Worm (Caenorhabditis elegans): ENCODE data around the gene acc-1.

acc-1 gene

ce11 chrIV:9633889-9634288, 24.0 kb upstream of the acc-1 start:
- TF ChIP-seq ceh-43 (GFP tag; optimal IDR thresholded peaks at IDR 0.05): no peak
- no peak for TF ChIP-seq ztf-11 (tag; optimal IDR thresholded peaks at IDR 0.05)
- TF ChIP-seq M03D4.4 (tag; optimal IDR thresholded peaks at IDR 0.05): no peak
- no peak for TF ChIP-seq nhr-237 (tag; optimal IDR thresholded peaks at IDR 0.05)
- no peak for TF ChIP-seq zip-8 (tag; optimal IDR thresholded peaks at IDR 0.05)
- TF ChIP-seq ham-2 (GFP tag; optimal IDR thresholded peaks at IDR 0.05): no peak
- no peak for TF ChIP-seq lin-32 (GFP tag; optimal IDR thresholded peaks at IDR 0.05)
- TF ChIP-seq bed-3 (GFP tag; optimal IDR thresholded peaks at IDR 0.05): no peak
- no peak for TF ChIP-seq hlh-1 (tag; optimal IDR thresholded peaks at IDR 0.05)
- no peak for TF ChIP-seq ceh-39 (tag; optimal IDR thresholded peaks at IDR 0.05)
- no peak for TF ChIP-seq sptf-1 (tag; optimal IDR thresholded peaks at IDR 0.05)
- no peak for TF ChIP-seq flh-1 (GFP tag; optimal IDR thresholded peaks at IDR 0.05)

- TF ChIP-seq ham-2 (GFP tag; optimal IDR thresholded peaks at IDR 0.05) (no peak), hlh-1 (tag; optimal IDR thresholded peaks at IDR 0.05) (no peak), nhr-237 (tag; optimal IDR thresholded peaks at IDR 0.05) (no peak), mep-1 (tag; optimal IDR thresholded peaks at IDR 0.05) (no peak), sem-2 (GFP tag; optimal IDR thresholded peaks at IDR 0.05) (no peak), nhr-12 (tag; optimal IDR thresholded peaks at IDR 0.05) (no peak), ztf-11 (tag; optimal IDR thresholded peaks at IDR 0.05) (no peak), drap-1 (GFP tag; optimal IDR thresholded peaks at IDR 0.05) (no peak), tbx-8 (GFP tag; optimal IDR thresholded peaks at IDR 0.05) (no peak), unc-39 (tag; optimal IDR thresholded peaks at IDR 0.05) (no peak), mls-2 (tag; optimal IDR thresholded peaks at IDR 0.05) (no peak), mab-5 (tag; optimal IDR thresholded peaks at IDR 0.05) (no peak), unc-120 (tag; optimal IDR thresholded peaks at IDR 0.05; ENCODE audit: poor library complexity, severe bottlenecking) (no peak), zip-8 (tag; optimal IDR thresholded peaks at IDR 0.05) (no peak), bed-3 (GFP tag; optimal IDR thresholded peaks at IDR 0.05) (no peak), snpc-4 (tag; optimal IDR thresholded peaks at IDR 0.05) (no peak), ceh-43 (GFP tag; optimal IDR thresholded peaks at IDR 0.05) (no peak), lin-32 (GFP tag; optimal IDR thresholded peaks at IDR 0.05) (no peak)
These were observed 23.0 kb upstream of the acc-1 start, which contains the start of gene mca-1 for ce11 chrIV:9634848-9635247. mca-1 (minus strand) TSS chrIV:9634948.

DNA sequence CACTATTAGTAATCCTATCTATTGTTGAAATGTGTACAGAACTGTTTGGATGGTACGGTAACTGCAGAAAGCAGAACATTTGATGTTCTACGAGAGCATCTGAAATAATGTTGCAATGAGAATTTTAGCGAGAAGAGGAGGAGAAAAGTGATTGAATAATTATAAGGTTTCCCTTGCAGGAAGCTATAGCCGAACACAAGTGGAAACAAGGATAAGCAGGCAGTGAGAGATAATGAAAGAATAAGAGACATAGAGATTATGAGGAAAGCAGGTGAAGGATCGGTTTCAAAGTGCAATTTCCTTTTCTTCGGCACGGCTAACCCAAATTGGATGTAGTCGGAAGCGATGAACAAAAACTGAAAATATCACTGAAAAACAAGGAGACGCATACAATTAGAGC, 15.9 kb upstream of the acc-1 start, which contains the start of gene del-2:
TSS of gene del-2 (minus strand) at position 101 of the 400 bp plus-strand sequence.
- TF ChIP-seq ces-1 (GFP tag; optimal IDR thresholded peaks at IDR 0.05) (peak; percentile 26), lsy-2 (tag; optimal IDR thresholded peaks at IDR 0.05) (no peak), ham-2 (GFP tag; optimal IDR thresholded peaks at IDR 0.05) (peak; percentile 26)

- TF ChIP-seq nhr-12 (tag; optimal IDR thresholded peaks at IDR 0.05): no peak
- TF ChIP-seq nhr-2 (tag; optimal IDR thresholded peaks at IDR 0.05): no peak
- no peak for TF ChIP-seq unc-39 (tag; optimal IDR thresholded peaks at IDR 0.05)
- TF ChIP-seq mep-1 (tag; optimal IDR thresholded peaks at IDR 0.05): no peak
- no peak for TF ChIP-seq unc-62 (GFP tag; optimal IDR thresholded peaks at IDR 0.05)
- TF ChIP-seq pha-4 (tag; optimal IDR thresholded peaks at IDR 0.05): no peak
- TF ChIP-seq mab-5 (tag; optimal IDR thresholded peaks at IDR 0.05): no peak
- no peak for TF ChIP-seq mls-2 (tag; optimal IDR thresholded peaks at IDR 0.05)
- no peak for TF ChIP-seq hlh-1 (tag; optimal IDR thresholded peaks at IDR 0.05)
- no peak for TF ChIP-seq unc-120 (tag; optimal IDR thresholded peaks at IDR 0.05; ENCODE audit: poor library complexity, severe bottlenecking)
- TF ChIP-seq ces-1 (GFP tag; optimal IDR thresholded peaks at IDR 0.05): no peak
- no peak for TF ChIP-seq ham-2 (GFP tag; optimal IDR thresholded peaks at IDR 0.05)
- no peak for TF ChIP-seq sptf-1 (tag; optimal IDR thresholded peaks at IDR 0.05)
- no peak for TF ChIP-seq nhr-28 (tag; optimal IDR thresholded peaks at IDR 0.05)
- TF ChIP-seq lsy-2 (tag; optimal IDR thresholded peaks at IDR 0.05): no peak
- no peak for TF ChIP-seq ceh-83 (GFP tag; optimal IDR thresholded peaks at IDR 0.05)
These were observed 14.7 kb upstream of the acc-1 start, which contains the start of gene degl-2 for ce11 chrIV:9643188-9643587. degl-2 (plus strand) TSS chrIV:9643488.

- TF ChIP-seq unc-120 (tag; optimal IDR thresholded peaks at IDR 0.05; ENCODE audit: poor library complexity, severe bottlenecking) (no peak), cnd-1 (tag; optimal IDR thresholded peaks at IDR 0.05) (no peak), ceh-43 (GFP tag; optimal IDR thresholded peaks at IDR 0.05) (no peak), ztf-11 (tag; optimal IDR thresholded peaks at IDR 0.05) (no peak), sptf-1 (tag; optimal IDR thresholded peaks at IDR 0.05) (no peak), nhr-237 (tag; optimal IDR thresholded peaks at IDR 0.05) (no peak), mab-5 (tag; optimal IDR thresholded peaks at IDR 0.05) (no peak), sem-2 (GFP tag; optimal IDR thresholded peaks at IDR 0.05) (no peak), hlh-1 (tag; optimal IDR thresholded peaks at IDR 0.05) (no peak), flh-1 (GFP tag; optimal IDR thresholded peaks at IDR 0.05) (no peak), M03D4.4 (tag; optimal IDR thresholded peaks at IDR 0.05) (no peak), bed-3 (GFP tag; optimal IDR thresholded peaks at IDR 0.05) (no peak), elt-3 (tag; optimal IDR thresholded peaks at IDR 0.05) (no peak), ceh-83 (GFP tag; optimal IDR thresholded peaks at IDR 0.05) (no peak)
These were observed 10.0 kb upstream of the acc-1 start, which contains the start of gene amph-1 for ce11 chrIV:9647789-9648361. amph-1 (minus strand) TSS chrIV:9647873.
